Fruit fly (Drosophila melanogaster): ENCODE measurements around the gene PolA2.

dm6 chr3R:27250907-27251306 is 11.9 kb downstream of the PolA2 start, which contains the start of the genes TTLL6B and TfIIA-L:
- no peak for TF ChIP-seq ttk (optimal IDR thresholded peaks at IDR 0.05)
- no peak for TF ChIP-seq h (optimal IDR thresholded peaks at IDR 0.05)
- no peak for TF ChIP-seq Myc (optimal IDR thresholded peaks at IDR 0.05)
